Worm (Caenorhabditis elegans) whole organism, L1 larva: Measurements from ENCODE around the gene rpn-2.

Experiments used
- C16A3.4 ChIP-seq: fragments of 150-350 bp; optimal IDR thresholded peaks from 2 replicates; lab custom pipeline; 2014; ENCODE audit warnings: missing biosample characterization, missing genetic modification characterization
- C34B4.2 ChIP-seq: sonication (generic microtip); optimal IDR thresholded peaks from 2 replicates; lab custom pipeline; 2017; ENCODE audit warnings: mild to moderate bottlenecking, missing genetic modification characterization, missing compliant biosample characterization
- Y116A8C.19 ChIP-seq: sonication (generic microtip); optimal IDR thresholded peaks from 2 replicates; lab custom pipeline; 2016; ENCODE audit warnings: missing compliant biosample characterization, missing genetic modification characterization, borderline replicate concordance
- aly-2 ChIP-seq: fragments of 150-350 bp; optimal IDR thresholded peaks from 2 replicates; lab custom pipeline; 2014; ENCODE audit warnings: missing biosample characterization, missing genetic modification characterization
- ama-1 ChIP-seq: fragments of 150-350 bp; optimal IDR thresholded peaks from 2 replicates; lab custom pipeline; 2014
- ceh-63 ChIP-seq: fragments of 200-800 bp; sonication (Bioruptor generic); optimal IDR thresholded peaks from 2 replicates; lab custom pipeline; 2018; ENCODE audit warnings: mild to moderate bottlenecking, missing genetic modification characterization, missing compliant biosample characterization
- ceh-90 ChIP-seq: sonication (generic microtip); optimal IDR thresholded peaks from 2 replicates; lab custom pipeline; 2016; ENCODE audit warnings: missing genetic modification characterization, missing compliant biosample characterization
- dsc-1 ChIP-seq: sonication (generic microtip); optimal IDR thresholded peaks from 2 replicates; lab custom pipeline; 2016; ENCODE audit warnings: mild to moderate bottlenecking, missing genetic modification characterization, missing compliant biosample characterization
- egl-27 ChIP-seq, 2 experiments: fragments of 150-350 bp in 1 of 2; sonication (generic microtip); optimal IDR thresholded peaks; 3 replicates each; lab custom pipeline; 2017 to 2018; ENCODE audit warnings: missing biosample characterization in 2 of 2, missing genetic modification characterization in 2 of 2, missing genetic modification reagents in 2 of 2
- elt-3 ChIP-seq, 6 experiments: fragments of 150-350 bp in 1 of 6; sonication (generic microtip); optimal IDR thresholded peaks; 2 replicates each; lab custom pipeline; 2017 to 2018; ENCODE audit warnings: missing biosample characterization in 6 of 6, missing genetic modification characterization in 6 of 6, inconsistent platforms in 1 of 6
- fkh-4 ChIP-seq: sonication (generic microtip); optimal IDR thresholded peaks from 2 replicates; lab custom pipeline; 2016; ENCODE audit warnings: missing compliant biosample characterization, missing genetic modification characterization, borderline replicate concordance
- fos-1 ChIP-seq: fragments of 150-350 bp; optimal IDR thresholded peaks from 2 replicates; lab custom pipeline; 2014; ENCODE audit warnings: missing biosample characterization, missing genetic modification characterization
- grh-1 ChIP-seq: fragments of 200-800 bp; sonication (Bioruptor generic); IDR thresholded peaks from 2 replicates; pipeline ENCODE4 v1.3.6; 2022; ENCODE audit warnings: missing genetic modification reagents, missing genetic modification characterization, missing compliant biosample characterization
- hlh-4 ChIP-seq: sonication (generic microtip); optimal IDR thresholded peaks from 2 replicates; lab custom pipeline; 2016; ENCODE audit warnings: mild to moderate bottlenecking, missing genetic modification characterization, missing compliant biosample characterization
- irx-1 ChIP-seq: sonication (generic microtip); optimal IDR thresholded peaks from 2 replicates; lab custom pipeline; 2016; ENCODE audit warnings: missing genetic modification characterization, missing compliant biosample characterization
- jun-1 ChIP-seq: fragments of 150-350 bp; optimal IDR thresholded peaks from 2 replicates; lab custom pipeline; 2014; ENCODE audit warnings: missing biosample characterization, missing genetic modification reagents, missing genetic modification characterization
- lin-13 ChIP-seq: fragments of 150-350 bp; optimal IDR thresholded peaks from 2 replicates; lab custom pipeline; 2014; ENCODE audit warnings: missing biosample characterization, missing genetic modification reagents, missing genetic modification characterization
- lin-14 ChIP-seq: fragments of 200-800 bp; sonication (Bioruptor generic); optimal IDR thresholded peaks from 2 replicates; lab custom pipeline; 2018; ENCODE audit warnings: mild to moderate bottlenecking, missing genetic modification characterization, moderate library complexity, missing compliant biosample characterization
- lin-35 ChIP-seq, 2 experiments: fragments of 150-350 bp; optimal IDR thresholded peaks; 2 replicates each; lab custom pipeline; 2014; ENCODE audit warnings: missing biosample characterization in 2 of 2, missing genetic modification characterization in 2 of 2, missing genetic modification reagents in 2 of 2
- lin-39 ChIP-seq: fragments of 150-350 bp; optimal IDR thresholded peaks from 2 replicates; lab custom pipeline; 2014; ENCODE audit warnings: missing biosample characterization, missing genetic modification reagents, missing genetic modification characterization
- lsy-2 ChIP-seq, 2 experiments: fragments of 150-350 bp; optimal IDR thresholded peaks; 2 replicates each; lab custom pipeline; 2014; ENCODE audit warnings: missing biosample characterization in 2 of 2, missing genetic modification characterization in 2 of 2
- mab-9 ChIP-seq: fragments of 200-800 bp; sonication (Bioruptor generic); IDR thresholded peaks from 2 replicates; pipeline ENCODE4 v1.3.6; 2022; ENCODE audit warnings: missing genetic modification reagents, missing genetic modification characterization, missing compliant biosample characterization
- mdl-1 ChIP-seq, 2 experiments: fragments of 150-350 bp; optimal IDR thresholded peaks; 2 replicates each; lab custom pipeline; 2014 to 2017; ENCODE audit warnings: missing biosample characterization in 2 of 2, missing genetic modification characterization in 2 of 2, inconsistent platforms in 1 of 2
- mef-2 ChIP-seq: fragments of 150-350 bp; optimal IDR thresholded peaks from 2 replicates; lab custom pipeline; 2014; ENCODE audit warnings: missing biosample characterization, missing genetic modification characterization
- mep-1 ChIP-seq: fragments of 150-350 bp; optimal IDR thresholded peaks from 2 replicates; lab custom pipeline; 2014; ENCODE audit warnings: missing biosample characterization, missing genetic modification characterization
- nhr-19 ChIP-seq: fragments of 200-800 bp; sonication (Bioruptor generic); conservative IDR thresholded peaks from 2 replicates; pipeline ENCODE4 v1.3.6; 2022; ENCODE audit warnings: missing genetic modification characterization, missing compliant biosample characterization
- nhr-28 ChIP-seq: fragments of 150-350 bp; optimal IDR thresholded peaks from 2 replicates; lab custom pipeline; 2014; ENCODE audit warnings: missing biosample characterization, missing genetic modification characterization
- nhr-47 ChIP-seq: sonication (generic microtip); optimal IDR thresholded peaks from 2 replicates; lab custom pipeline; 2016; ENCODE audit warnings: mild to moderate bottlenecking, missing genetic modification characterization, moderate library complexity, missing compliant biosample characterization
- nhr-71 ChIP-seq: sonication (generic microtip); optimal IDR thresholded peaks from 2 replicates; lab custom pipeline; 2016; ENCODE audit warnings: mild to moderate bottlenecking, missing genetic modification characterization, moderate library complexity, missing compliant biosample characterization
- nhr-76 ChIP-seq: sonication (generic microtip); optimal IDR thresholded peaks from 2 replicates; lab custom pipeline; 2017; ENCODE audit warnings: missing biosample characterization, missing genetic modification characterization
- nhr-77 ChIP-seq: fragments of 150-350 bp; optimal IDR thresholded peaks from 2 replicates; lab custom pipeline; 2014; ENCODE audit warnings: missing biosample characterization, missing genetic modification characterization
- nhr-84 ChIP-seq: sonication (generic microtip); optimal IDR thresholded peaks from 2 replicates; lab custom pipeline; 2017; ENCODE audit warnings: missing biosample characterization, missing genetic modification characterization
- nhr-85 ChIP-seq: sonication (generic microtip); peaks from one replicate; lab custom pipeline; 2016; ENCODE audit warnings: missing genetic modification characterization, inconsistent platforms, missing compliant biosample characterization
- nhr-90 ChIP-seq: sonication (generic microtip); optimal IDR thresholded peaks from 2 replicates; lab custom pipeline; 2016; ENCODE audit warnings: mild to moderate bottlenecking, missing genetic modification characterization, missing compliant biosample characterization; ENCODE audit not compliant: poor library complexity
- pag-3 ChIP-seq: sonication (generic microtip); optimal IDR thresholded peaks from 2 replicates; lab custom pipeline; 2017; ENCODE audit warnings: missing genetic modification characterization, mild to moderate bottlenecking, missing compliant biosample characterization, antibody characterized with exemption, borderline replicate concordance; ENCODE audit not compliant: insufficient read depth
- pax-3 ChIP-seq: fragments of 200-800 bp; sonication (Bioruptor generic); optimal IDR thresholded peaks from 2 replicates; lab custom pipeline; 2018; ENCODE audit warnings: mild to moderate bottlenecking, missing genetic modification characterization, moderate library complexity, missing compliant biosample characterization
- pqm-1 ChIP-seq: sonication (generic microtip); optimal IDR thresholded peaks from 3 replicates; lab custom pipeline; 2017; ENCODE audit warnings: missing biosample characterization, missing genetic modification characterization
- rnt-1 ChIP-seq: sonication (generic microtip); optimal IDR thresholded peaks from 2 replicates; lab custom pipeline; 2016; ENCODE audit warnings: mild to moderate bottlenecking, missing genetic modification characterization, moderate library complexity, missing compliant biosample characterization
- skn-1 ChIP-seq: fragments of 150-350 bp; optimal IDR thresholded peaks from 2 replicates; lab custom pipeline; 2014; ENCODE audit warnings: missing biosample characterization, missing genetic modification characterization
- snu-23 ChIP-seq: sonication (generic microtip); optimal IDR thresholded peaks from 2 replicates; lab custom pipeline; 2016; ENCODE audit warnings: missing genetic modification characterization, missing compliant biosample characterization
- sptf-1 ChIP-seq: fragments of 150-350 bp; optimal IDR thresholded peaks from 2 replicates; lab custom pipeline; 2014; ENCODE audit warnings: missing biosample characterization, missing genetic modification characterization
- sup-37 ChIP-seq: fragments of 200-800 bp; sonication (Bioruptor generic); optimal IDR thresholded peaks from 2 replicates; lab custom pipeline; 2018; ENCODE audit warnings: mild to moderate bottlenecking, missing genetic modification characterization, missing compliant biosample characterization
- swsn-7 ChIP-seq: sonication (generic microtip); optimal IDR thresholded peaks from 2 replicates; lab custom pipeline; 2016; ENCODE audit warnings: missing genetic modification characterization, missing compliant biosample characterization
- tbx-2 ChIP-seq: sonication (generic microtip); optimal IDR thresholded peaks from 2 replicates; lab custom pipeline; 2016; ENCODE audit warnings: missing genetic modification characterization, missing compliant biosample characterization
- tlp-1 ChIP-seq: fragments of 150-350 bp; optimal IDR thresholded peaks from 2 replicates; lab custom pipeline; 2014; ENCODE audit warnings: missing biosample characterization, missing genetic modification characterization
- unc-30 ChIP-seq: sonication (generic microtip); optimal IDR thresholded peaks from 2 replicates; lab custom pipeline; 2017; ENCODE audit warnings: missing biosample characterization, missing genetic modification characterization
- unc-98 ChIP-seq: fragments of 200-800 bp; sonication (Bioruptor generic); IDR thresholded peaks from 2 replicates; pipeline ENCODE4 v1.3.6; 2022; ENCODE audit warnings: missing genetic modification characterization, missing compliant biosample characterization
- zag-1 ChIP-seq: fragments of 150-350 bp; optimal IDR thresholded peaks from 2 replicates; lab custom pipeline; 2014; ENCODE audit warnings: missing biosample characterization, missing genetic modification characterization
- ztf-4 ChIP-seq: fragments of 150-350 bp; optimal IDR thresholded peaks from 2 replicates; lab custom pipeline; 2014; ENCODE audit warnings: missing biosample characterization, missing genetic modification characterization

rpn-2 gene

DNA sequence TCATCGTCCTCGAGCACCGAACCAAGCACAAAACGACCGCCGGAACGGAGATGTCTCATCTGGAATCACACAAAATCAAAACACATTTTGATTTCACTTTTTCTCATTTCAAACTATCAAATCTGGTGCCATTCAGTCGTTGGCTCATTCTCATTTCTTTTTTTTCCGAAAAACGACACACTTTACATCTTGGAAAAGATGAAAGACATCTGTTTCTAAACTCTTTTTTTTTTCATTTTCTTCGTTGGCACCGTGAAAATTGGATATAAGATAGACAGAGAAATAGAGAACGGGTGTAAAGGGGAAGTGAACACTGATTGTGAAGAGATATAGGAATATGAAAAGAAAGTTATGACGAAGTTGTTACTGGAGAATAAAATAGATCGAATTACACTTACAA is 43.2 kb upstream of the rpn-2 start:
- TF ChIP-seq mep-1 (tag; lab: Kevin White, UChicago) (peak; percentile 15), snu-23 (GFP tag; lab: Kevin White, UChicago) (no peak), ama-1 (lab: Kevin White, UChicago) (no peak), ztf-4 (tag; lab: Kevin White, UChicago) (no peak), lsy-2 (tag; optimal IDR thresholded peaks at IDR 0.05; lab: Kevin White, UChicago) (peak in 1 of 2 experiments; percentile 31), lin-35 (GFP tag; optimal IDR thresholded peaks at IDR 0.05; lab: Kevin White, UChicago) (no peak), nhr-47 (no peak), sup-37 (GFP tag; lab: Kevin White, UChicago) (no peak), lin-14 (GFP tag; lab: Kevin White, UChicago) (peak; percentile 65), pag-3 (tag; lab: Kevin White, UChicago) (peak; percentile 95), pqm-1 (no peak), nhr-90 (tag; lab: Kevin White, UChicago) (no peak), pax-3 (tag; lab: Kevin White, UChicago) (no peak), aly-2 (no peak), lin-39 (no peak), nhr-71 (tag; lab: Kevin White, UChicago) (peak; percentile 20), dsc-1 (tag; lab: Kevin White, UChicago) (peak; percentile 93), hlh-4 (tag; lab: Kevin White, UChicago) (no peak), Y116A8C.19 (tag; lab: Kevin White, UChicago) (no peak), nhr-19 (GFP tag; lab: Robert Waterston, UW) (no peak), zag-1 (tag; lab: Kevin White, UChicago) (no peak), rnt-1 (no peak), fkh-4 (tag; lab: Kevin White, UChicago) (peak; percentile 66), nhr-28 (tag; lab: Kevin White, UChicago) (no peak), C34B4.2 (tag; lab: Kevin White, UChicago) (no peak)

DNA sequence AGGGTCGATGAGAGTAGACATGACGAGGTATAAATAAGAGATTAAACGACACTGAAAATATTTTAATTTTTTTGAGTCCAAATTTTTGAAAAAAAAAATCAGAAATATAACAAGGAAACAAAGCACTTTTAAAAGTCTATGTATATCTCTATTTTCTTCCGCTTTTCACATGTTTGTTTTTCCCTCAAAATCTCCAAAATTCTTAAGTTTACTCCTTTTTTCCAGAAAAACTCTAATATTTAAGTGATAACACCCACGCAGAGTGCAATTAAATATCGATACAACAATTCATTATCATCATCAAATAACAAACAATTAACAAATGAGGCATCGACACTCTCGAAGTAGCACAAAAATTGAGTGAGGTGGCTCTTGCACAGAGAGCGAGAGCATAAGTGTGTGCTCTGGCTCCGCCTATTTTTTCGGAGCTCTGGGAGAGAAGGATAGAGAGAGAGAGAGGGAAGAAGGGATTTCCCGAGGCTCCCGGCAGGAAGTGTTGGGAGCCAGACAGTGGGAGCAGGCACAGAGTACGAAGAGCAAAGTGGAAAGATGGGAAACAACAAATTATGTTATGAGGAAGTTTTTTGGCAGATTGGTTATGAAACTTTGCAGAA is 41.2 kb upstream of the rpn-2 start, which contains the start of gene anmt-2:
Gene anmt-2 (minus strand): TSS at position 51 of the 614 bp plus-strand sequence.
- TF ChIP-seq nhr-76 (no peak), lsy-2 (tag; optimal IDR thresholded peaks at IDR 0.05; lab: Kevin White, UChicago) (peak in 1 of 2 experiments; percentile 15), lin-39 (no peak), nhr-71 (tag; lab: Kevin White, UChicago) (peak; percentile 58), mab-9 (no peak), rnt-1 (peak; percentile 50), ceh-63 (GFP tag; lab: Kevin White, UChicago) (no peak), lin-13 (GFP tag; lab: Kevin White, UChicago) (no peak), nhr-84 (tag; lab: Kevin White, UChicago) (no peak), zag-1 (tag; lab: Kevin White, UChicago) (no peak), nhr-19 (GFP tag; lab: Robert Waterston, UW) (no peak; the same call in 1 of the 2 replicates), skn-1 (tag; lab: Kevin White, UChicago) (no peak), mep-1 (tag; lab: Kevin White, UChicago) (no peak), jun-1 (tag; lab: Kevin White, UChicago) (no peak), irx-1 (tag; lab: Kevin White, UChicago) (no peak), snu-23 (GFP tag; lab: Kevin White, UChicago) (peak; percentile 15), unc-98 (GFP tag; lab: Robert Waterston, UW) (no peak), mdl-1 (tag; optimal IDR thresholded peaks at IDR 0.05; lab: Kevin White, UChicago) (no peak), C16A3.4 (tag; lab: Kevin White, UChicago) (no peak), dsc-1 (tag; lab: Kevin White, UChicago) (peak; percentile 43), tbx-2 (tag; lab: Kevin White, UChicago) (peak; percentile 3), ceh-90 (no peak), tlp-1 (tag; lab: Kevin White, UChicago) (no peak), fkh-4 (tag; lab: Kevin White, UChicago) (no peak), swsn-7 (no peak), elt-3 (tag; optimal IDR thresholded peaks at IDR 0.05; lab: Kevin White, UChicago) (no peak), Y116A8C.19 (tag; lab: Kevin White, UChicago) (no peak), nhr-77 (tag; lab: Kevin White, UChicago) (no peak), lin-14 (GFP tag; lab: Kevin White, UChicago) (peak; percentile 50), egl-27 (tag; optimal IDR thresholded peaks at IDR 0.05; lab: Kevin White, UChicago) (no peak), sptf-1 (tag; lab: Kevin White, UChicago) (no peak), nhr-85 (tag; lab: Kevin White, UChicago) (no peak), grh-1 (GFP tag; lab: Robert Waterston, UW) (no peak), mef-2 (tag; lab: Kevin White, UChicago) (no peak), fos-1 (no peak), unc-30 (tag; lab: Kevin White, UChicago) (no peak)
